Worm (Caenorhabditis elegans) whole organism, early embryonic: Measurements from ENCODE around the gene gpa-3.

Experiments used
- B0310.2 ChIP-seq: sonication (generic microtip); optimal IDR thresholded peaks from 2 replicates; lab custom pipeline; 2016; ENCODE audit warnings: mild to moderate bottlenecking, missing genetic modification characterization, missing compliant biosample characterization
- ama-1 ChIP-seq: fragments of 150-350 bp; optimal IDR thresholded peaks from 2 replicates; lab custom pipeline; 2014
- hmbx-1 ChIP-seq: sonication (generic microtip); optimal IDR thresholded peaks from 2 replicates; lab custom pipeline; 2016; ENCODE audit warnings: mild to moderate bottlenecking, missing genetic modification characterization, missing compliant biosample characterization
- hnd-1 ChIP-seq: sonication (generic microtip); optimal IDR thresholded peaks from 2 replicates; lab custom pipeline; 2016; ENCODE audit warnings: missing genetic modification characterization, missing compliant biosample characterization
- pes-1 ChIP-seq: fragments of 200-800 bp; sonication (Bioruptor generic); IDR thresholded peaks from 2 replicates; pipeline ENCODE4 v1.3.6; 2022; ENCODE audit warnings: missing genetic modification reagents, missing genetic modification characterization, missing compliant biosample characterization
- sea-1 ChIP-seq: fragments of 200-800 bp; sonication (Bioruptor generic); conservative IDR thresholded peaks from 2 replicates; pipeline ENCODE4 v1.3.6; 2022; ENCODE audit warnings: missing genetic modification characterization, missing compliant biosample characterization
- tbx-37 ChIP-seq: fragments of 200-800 bp; sonication (Bioruptor generic); conservative IDR thresholded peaks from 2 replicates; pipeline ENCODE4 v1.3.6; 2022; ENCODE audit warnings: missing genetic modification reagents, missing genetic modification characterization, missing compliant biosample characterization

DNA sequence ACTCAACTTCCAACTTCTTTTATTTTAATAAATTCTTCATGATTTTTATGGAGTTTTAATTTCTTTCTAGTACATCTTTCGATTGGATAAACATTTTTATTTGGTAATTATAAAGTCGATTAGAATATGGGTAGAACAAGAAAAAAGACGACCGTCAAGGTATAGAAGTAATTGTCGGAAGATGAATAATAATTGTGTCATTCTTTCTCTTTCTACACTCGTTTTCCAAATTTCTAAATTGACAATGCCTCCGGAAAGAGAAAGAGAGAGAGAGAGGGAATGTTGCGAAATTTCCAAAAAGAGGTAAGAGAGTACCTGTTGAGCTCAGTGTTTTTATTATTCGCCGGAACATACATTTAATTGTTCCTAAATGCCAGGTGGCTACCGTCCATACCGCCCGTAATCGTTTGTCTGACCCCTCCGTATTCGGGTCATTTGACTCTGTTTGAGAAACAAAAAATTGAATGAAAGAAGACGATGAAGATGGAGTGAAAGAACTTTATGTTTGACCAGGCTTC is 22.3 kb upstream of the gpa-3 start, which contains the start of gene E02C12.12:
- TF ChIP-seq sea-1 (GFP tag; lab: Robert Waterston, UW) (no peak), B0310.2 (tag; lab: Kevin White, UChicago) (no peak), tbx-37 (no peak), ama-1 (no peak), hnd-1 (tag; lab: Kevin White, UChicago) (no peak), pes-1 (GFP tag; lab: Robert Waterston, UW) (no peak), hmbx-1 (tag; lab: Kevin White, UChicago) (no peak)
